Fruit fly (Drosophila melanogaster) S2 (cell line): ENCODE data around the gene Cyp12e1.

ENCODE experiments used
- CG8478 ChIP-seq: fragments of >200 bp; optimal IDR thresholded peaks from 2 replicates; lab custom pipeline; 2018
- CTCF ChIP-seq, 2 experiments: fragments of >200 bp; optimal IDR thresholded peaks; 2 replicates each; lab custom pipeline; 2018

The Cyp12e1 gene

DNA sequence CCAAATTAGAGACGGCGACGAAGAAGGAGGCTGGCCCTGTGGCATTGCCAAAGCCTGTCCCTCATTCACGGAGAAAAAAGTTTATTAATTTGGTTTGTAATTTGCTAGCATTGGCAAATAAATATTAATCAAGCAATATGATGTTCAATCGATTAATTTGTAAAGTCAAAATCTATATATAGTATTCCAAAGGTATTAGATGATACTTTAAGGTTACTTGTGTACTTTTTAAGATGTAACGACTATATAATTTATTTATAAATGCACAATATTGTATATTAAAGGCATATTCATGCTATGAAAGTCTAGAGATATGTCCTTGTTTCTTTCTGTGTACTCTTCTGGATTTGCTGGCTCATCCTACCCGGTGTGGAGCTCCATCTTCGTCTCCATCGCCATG is 37.2 kb downstream of the Cyp12e1 start:
- no peak for TF ChIP-seq CG8478 (lab: Kevin White, UChicago)
- TF ChIP-seq CTCF (optimal IDR thresholded peaks at IDR 0.05; lab: Kevin White, UChicago): no peak

DNA sequence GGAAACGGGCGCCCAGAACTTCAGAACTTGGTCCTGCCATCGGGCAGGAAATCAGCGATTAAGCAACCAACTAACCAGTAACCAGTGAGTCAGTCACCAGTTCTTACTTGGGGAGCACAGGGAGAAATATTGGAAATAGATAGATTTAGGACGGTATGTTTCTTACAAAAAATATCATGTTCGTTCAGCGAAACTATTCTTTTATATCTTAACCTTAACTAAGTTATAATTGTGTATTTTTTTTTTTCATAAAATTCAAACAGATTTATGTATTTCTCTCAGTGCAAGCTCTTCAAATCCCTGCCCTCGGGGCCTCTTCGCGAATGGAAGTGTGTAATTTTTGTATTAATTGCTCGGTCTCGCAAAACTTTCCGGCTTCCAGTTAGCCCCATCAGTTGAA is 41.4 kb downstream of the Cyp12e1 start:
- TF ChIP-seq CG8478 (lab: Kevin White, UChicago) (no peak), CTCF (optimal IDR thresholded peaks at IDR 0.05; lab: Kevin White, UChicago) (no peak)

DNA sequence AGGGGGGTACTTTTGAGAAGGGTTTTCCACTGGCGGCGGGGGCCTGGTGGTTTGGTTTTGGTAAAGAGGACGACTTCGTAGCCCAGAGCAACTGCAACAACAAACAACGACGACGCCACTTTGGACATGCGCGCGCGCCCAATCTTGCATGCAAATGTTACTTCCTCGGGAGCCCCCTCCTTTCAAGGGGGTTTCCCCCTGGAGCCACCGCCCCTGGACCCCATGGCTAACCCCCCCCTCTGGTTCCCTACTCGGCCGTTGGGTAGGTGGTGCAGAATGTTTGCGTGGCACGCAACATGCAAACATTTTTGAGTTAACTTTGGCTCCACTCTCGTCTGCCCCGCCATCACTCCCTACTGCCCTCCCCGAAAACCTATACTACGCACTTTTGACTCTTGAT is 44.9 kb downstream of the Cyp12e1 start:
- TF ChIP-seq CTCF (optimal IDR thresholded peaks at IDR 0.05; lab: Kevin White, UChicago): no peak
- no peak for TF ChIP-seq CG8478 (lab: Kevin White, UChicago)
